Worm (Caenorhabditis elegans): ENCODE data around the gene ZK721.3.

- TF ChIP-seq hlh-30 (tag; optimal IDR thresholded peaks at IDR 0.05; ENCODE audit: insufficient read depth), result no peak
- TF ChIP-seq ahr-1 (tag; optimal IDR thresholded peaks at IDR 0.05), result no peak
- TF ChIP-seq F13H6.1 (tag; optimal IDR thresholded peaks at IDR 0.05), result no peak
- no peak for TF ChIP-seq unc-55 (GFP tag; optimal IDR thresholded peaks at IDR 0.05)
- TF ChIP-seq sdc-2 (tag; optimal IDR thresholded peaks at IDR 0.05), result no peak
- TF ChIP-seq ttx-3 (tag; optimal IDR thresholded peaks at IDR 0.05), result no peak
- no peak for TF ChIP-seq odd-2 (tag; optimal IDR thresholded peaks at IDR 0.05)
- TF ChIP-seq madf-2 (tag; optimal IDR thresholded peaks at IDR 0.05), result no peak
- no peak for TF ChIP-seq mec-3 (tag; optimal IDR thresholded peaks at IDR 0.05; ENCODE audit: borderline replicate concordance)
- TF ChIP-seq nhr-11 (tag; optimal IDR thresholded peaks at IDR 0.05), result no peak
- no peak for TF ChIP-seq elt-4 (tag; optimal IDR thresholded peaks at IDR 0.05)
- no peak for TF ChIP-seq ztf-16 (tag; optimal IDR thresholded peaks at IDR 0.05)
- no peak for TF ChIP-seq pqm-1 (tag; optimal IDR thresholded peaks at IDR 0.05)
- no peak for TF ChIP-seq sox-4 (tag; optimal IDR thresholded peaks at IDR 0.05)
Observed at ce11 chrX:8764044-8764443, 20.3 kb upstream of the ZK721.3 start.

Measured in whole organism, late embryonic.